Worm (Caenorhabditis elegans) whole organism, L2 larva: ENCODE measurements around the gene sftb-1.

Experiments
- C34F6.9 ChIP-seq: fragments of 150-350 bp; optimal IDR thresholded peaks from 2 replicates; lab custom pipeline; 2014; ENCODE audit warnings: missing biosample characterization, missing genetic modification characterization
- F13H6.1 ChIP-seq: sonication (generic microtip); optimal IDR thresholded peaks from 2 replicates; lab custom pipeline; 2016; ENCODE audit warnings: missing genetic modification characterization, missing compliant biosample characterization
- ZK546.5 ChIP-seq: sonication (generic microtip); optimal IDR thresholded peaks from 2 replicates; lab custom pipeline; 2017; ENCODE audit warnings: missing biosample characterization, missing genetic modification characterization
- alr-1 ChIP-seq: fragments of 150-350 bp; optimal IDR thresholded peaks from 2 replicates; lab custom pipeline; 2014; ENCODE audit warnings: missing biosample characterization, missing genetic modification characterization
- aly-2 ChIP-seq: fragments of 150-350 bp; optimal IDR thresholded peaks from 2 replicates; lab custom pipeline; 2014; ENCODE audit warnings: missing biosample characterization, missing genetic modification characterization
- ama-1 ChIP-seq: fragments of 150-350 bp; optimal IDR thresholded peaks from 2 replicates; lab custom pipeline; 2018; ENCODE audit warnings: inconsistent platforms
- ceh-16 ChIP-seq: fragments of 150-350 bp; optimal IDR thresholded peaks from 2 replicates; lab custom pipeline; 2014; ENCODE audit warnings: missing biosample characterization, missing genetic modification characterization
- crh-2 ChIP-seq: sonication (generic microtip); optimal IDR thresholded peaks from 2 replicates; lab custom pipeline; 2017; ENCODE audit warnings: missing biosample characterization, missing genetic modification characterization
- dmd-4 ChIP-seq: sonication (generic microtip); optimal IDR thresholded peaks from 2 replicates; lab custom pipeline; 2017; ENCODE audit warnings: missing biosample characterization, missing genetic modification characterization
- elt-3 ChIP-seq: sonication (generic microtip); optimal IDR thresholded peaks from 2 replicates; lab custom pipeline; 2017; ENCODE audit warnings: missing biosample characterization, missing genetic modification characterization
- fos-1 ChIP-seq: fragments of 150-350 bp; optimal IDR thresholded peaks from 2 replicates; lab custom pipeline; 2014; ENCODE audit warnings: missing biosample characterization, missing genetic modification characterization
- gmeb-1 ChIP-seq: fragments of 150-350 bp; optimal IDR thresholded peaks from 2 replicates; lab custom pipeline; 2014; ENCODE audit warnings: missing biosample characterization, missing genetic modification characterization
- lin-13 ChIP-seq: fragments of 150-350 bp; optimal IDR thresholded peaks from 2 replicates; lab custom pipeline; 2014; ENCODE audit warnings: missing biosample characterization, missing genetic modification reagents, missing genetic modification characterization
- lin-39 ChIP-seq: fragments of 150-350 bp; optimal IDR thresholded peaks from 2 replicates; lab custom pipeline; 2014; ENCODE audit warnings: missing biosample characterization, missing genetic modification reagents, missing genetic modification characterization
- lsy-2 ChIP-seq, 2 experiments: fragments of 150-350 bp in 1 of 2; sonication (generic microtip) in 1 of 2; optimal IDR thresholded peaks; 2 replicates each; lab custom pipeline; 2014 to 2017; ENCODE audit warnings: missing biosample characterization in 2 of 2, missing genetic modification characterization in 2 of 2
- mab-5 ChIP-seq: fragments of 150-350 bp; optimal IDR thresholded peaks from 2 replicates; lab custom pipeline; 2014; ENCODE audit warnings: missing biosample characterization, missing genetic modification characterization
- mbf-1 ChIP-seq: sonication (generic microtip); optimal IDR thresholded peaks from 2 replicates; lab custom pipeline; 2017; ENCODE audit warnings: missing biosample characterization, missing genetic modification characterization
- mdl-1 ChIP-seq, 2 experiments: fragments of 150-350 bp in 1 of 2; sonication (generic microtip) in 1 of 2; optimal IDR thresholded peaks; 2 replicates each; lab custom pipeline; 2017; ENCODE audit warnings: missing biosample characterization in 2 of 2, missing genetic modification characterization in 2 of 2
- nhr-10 ChIP-seq: sonication (generic microtip); optimal IDR thresholded peaks from 2 replicates; lab custom pipeline; 2017; ENCODE audit warnings: missing biosample characterization, missing genetic modification characterization
- nhr-11 ChIP-seq: fragments of 150-350 bp; optimal IDR thresholded peaks from 2 replicates; lab custom pipeline; 2014; ENCODE audit warnings: missing biosample characterization, missing genetic modification characterization
- nhr-12 ChIP-seq: fragments of 150-350 bp; optimal IDR thresholded peaks from 2 replicates; lab custom pipeline; 2014; ENCODE audit warnings: missing biosample characterization, missing genetic modification characterization
- nhr-129 ChIP-seq: fragments of 150-350 bp; optimal IDR thresholded peaks from 2 replicates; lab custom pipeline; 2014; ENCODE audit warnings: missing biosample characterization, missing genetic modification characterization
- nhr-21 ChIP-seq: fragments of 150-350 bp; optimal IDR thresholded peaks from 2 replicates; lab custom pipeline; 2014; ENCODE audit warnings: missing biosample characterization, missing genetic modification characterization
- nhr-23 ChIP-seq: fragments of 150-350 bp; optimal IDR thresholded peaks from 2 replicates; lab custom pipeline; 2014; ENCODE audit warnings: missing biosample characterization, missing genetic modification reagents, missing genetic modification characterization
- nhr-237 ChIP-seq: fragments of 150-350 bp; optimal IDR thresholded peaks from 2 replicates; lab custom pipeline; 2014; ENCODE audit warnings: missing biosample characterization, missing genetic modification characterization
- nhr-25 ChIP-seq: fragments of 150-350 bp; sonication (generic microtip); optimal IDR thresholded peaks from 3 replicates; lab custom pipeline; 2014; ENCODE audit warnings: missing biosample characterization, missing genetic modification characterization
- nhr-6 ChIP-seq: fragments of 150-350 bp; optimal IDR thresholded peaks from 2 replicates; lab custom pipeline; 2014; ENCODE audit warnings: missing biosample characterization, missing genetic modification characterization
- peb-1 ChIP-seq: fragments of 150-350 bp; optimal IDR thresholded peaks from 2 replicates; lab custom pipeline; 2014; ENCODE audit warnings: missing biosample characterization, missing genetic modification characterization
- sem-4 ChIP-seq: fragments of 150-350 bp; optimal IDR thresholded peaks from 2 replicates; lab custom pipeline; 2014; ENCODE audit warnings: missing biosample characterization, missing genetic modification reagents, missing genetic modification characterization
- sma-9 ChIP-seq, 2 experiments: fragments of 150-350 bp in 1 of 2; sonication (generic microtip) in 1 of 2; optimal IDR thresholded peaks; 2 replicates each; lab custom pipeline; 2014 to 2016; ENCODE audit warnings: missing genetic modification characterization in 2 of 2, mild to moderate bottlenecking in 1 of 2, missing biosample characterization in 1 of 2, missing compliant biosample characterization in 1 of 2, missing genetic modification reagents in 1 of 2, moderate library complexity in 1 of 2
- snpc-4 ChIP-seq: fragments of 150-350 bp; optimal IDR thresholded peaks from 2 replicates; lab custom pipeline; 2014; ENCODE audit warnings: missing biosample characterization, missing genetic modification characterization
- unc-39 ChIP-seq: fragments of 150-350 bp; optimal IDR thresholded peaks from 2 replicates; lab custom pipeline; 2014; ENCODE audit warnings: missing biosample characterization, missing genetic modification characterization
- unc-62 ChIP-seq: fragments of 150-350 bp; optimal IDR thresholded peaks from 2 replicates; lab custom pipeline; 2014; ENCODE audit warnings: missing biosample characterization, missing genetic modification reagents, missing genetic modification characterization
- ztf-1 ChIP-seq: fragments of 200-800 bp; sonication (Bioruptor generic); conservative IDR thresholded peaks from 2 replicates; pipeline ENCODE4 v1.3.6; 2022; ENCODE audit warnings: missing genetic modification characterization, missing compliant biosample characterization
- ztf-11 ChIP-seq: sonication (generic microtip); optimal IDR thresholded peaks from 2 replicates; lab custom pipeline; 2017; ENCODE audit warnings: missing biosample characterization, missing genetic modification characterization
- ztf-4 ChIP-seq: fragments of 150-350 bp; optimal IDR thresholded peaks from 2 replicates; lab custom pipeline; 2014; ENCODE audit warnings: missing biosample characterization, missing genetic modification characterization

Gene sftb-1

DNA sequence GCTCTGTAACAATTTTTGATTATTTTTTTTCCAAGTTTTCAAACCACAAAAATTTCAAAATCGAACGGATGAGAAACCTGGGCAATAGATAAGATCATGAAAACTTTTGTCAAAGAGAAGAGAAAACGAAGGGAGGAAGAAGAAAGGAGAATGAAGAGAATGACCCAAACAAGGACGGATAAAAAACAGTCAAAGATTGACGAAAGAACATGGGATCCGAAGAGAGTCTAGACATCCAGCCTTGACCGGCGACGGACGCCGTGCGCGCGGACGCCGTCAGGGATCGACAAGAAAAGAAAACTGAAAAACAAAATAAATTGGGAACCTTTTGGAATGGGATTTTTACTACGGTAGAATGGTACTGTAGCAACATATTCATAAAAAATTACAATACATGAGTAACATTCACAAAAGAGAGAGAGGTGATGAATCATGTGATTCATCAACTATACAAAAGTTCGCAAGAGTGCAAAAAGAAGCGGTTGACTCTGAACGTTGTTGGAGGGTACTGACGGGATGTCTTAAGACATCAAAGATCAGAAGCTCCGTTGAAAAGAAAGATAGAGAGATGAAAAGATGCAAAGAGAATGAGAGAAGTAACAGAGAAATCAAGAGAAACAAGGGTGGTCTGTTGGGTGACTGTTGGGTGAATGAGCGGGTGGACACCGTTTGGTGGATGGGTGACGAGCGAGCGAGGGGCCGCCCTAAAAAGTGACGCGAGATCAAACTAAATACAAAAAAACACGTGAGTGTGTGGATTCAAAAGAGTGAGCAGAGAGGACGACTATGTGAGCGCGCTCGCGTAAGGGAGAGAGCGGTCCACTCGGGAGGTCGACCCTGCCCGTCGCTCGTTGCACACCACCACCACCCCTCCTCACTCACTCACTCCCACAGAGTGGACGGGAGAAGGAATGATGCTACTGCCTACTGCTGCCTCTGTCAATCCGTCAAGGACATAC lies 11.4 kb upstream of the sftb-1 start, which contains the start of gene sup-26:
Gene sup-26, minus strand, starts transcription at position 10 of the 959 bp plus-strand sequence.
- TF ChIP-seq nhr-10 (tag; lab: Kevin White, UChicago) (no peak), mab-5 (tag; lab: Kevin White, UChicago) (no peak), mbf-1 (tag; lab: Kevin White, UChicago) (no peak), nhr-21 (tag; lab: Kevin White, UChicago) (peak; percentile 19), gmeb-1 (tag; lab: Kevin White, UChicago) (no peak), F13H6.1 (peak; percentile 62), nhr-25 (peak; percentile 20), ztf-4 (tag; lab: Kevin White, UChicago) (no peak), ZK546.5 (tag; lab: Kevin White, UChicago) (no peak), peb-1 (tag; lab: Kevin White, UChicago) (no peak), lin-13 (peak; percentile 41), nhr-11 (tag; lab: Kevin White, UChicago) (no peak), crh-2 (tag; lab: Kevin White, UChicago) (no peak), ztf-11 (no peak), aly-2 (tag; lab: Kevin White, UChicago) (no peak), sma-9 (GFP tag; optimal IDR thresholded peaks at IDR 0.05; lab: Kevin White, UChicago) (peak; percentile 25), sma-9 (tag; optimal IDR thresholded peaks at IDR 0.05; lab: Kevin White, UChicago) (no peak), ceh-16 (tag; lab: Kevin White, UChicago) (peak; percentile 67), nhr-129 (tag; lab: Kevin White, UChicago) (peak; percentile 62), alr-1 (no peak), dmd-4 (tag; lab: Kevin White, UChicago) (no peak), lsy-2 (tag; optimal IDR thresholded peaks at IDR 0.05; lab: Kevin White, UChicago) (peak in 1 of 2 experiments; percentile 18), C34F6.9 (no peak), fos-1 (tag; lab: Kevin White, UChicago) (peak; percentile 17)

DNA sequence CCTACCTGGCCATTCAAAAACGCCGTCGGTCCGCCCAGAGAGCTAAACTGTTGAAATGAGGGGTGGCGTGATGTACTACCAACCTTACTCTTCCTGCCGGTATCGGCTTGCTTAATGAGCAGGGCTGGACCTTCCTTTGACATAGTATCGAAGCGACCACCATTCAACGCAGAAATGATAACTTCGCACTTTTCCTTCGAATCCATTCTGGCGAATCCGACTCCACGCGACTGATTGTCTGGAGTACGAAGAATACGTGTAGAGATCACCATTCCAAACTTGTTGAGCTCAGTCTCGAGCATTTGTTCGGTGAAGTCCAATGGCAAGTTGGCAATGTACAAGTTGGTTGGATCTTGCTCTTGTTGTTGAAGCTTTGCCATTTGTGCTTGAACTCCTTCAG lies 9.1 kb upstream of the sftb-1 start:
- TF ChIP-seq ztf-11, result no peak
- no peak for TF ChIP-seq nhr-6
- no peak for TF ChIP-seq sem-4 (tag; lab: Kevin White, UChicago)
- no peak for TF ChIP-seq nhr-237 (tag; lab: Kevin White, UChicago)
- no peak for TF ChIP-seq ama-1 (lab: Kevin White, UChicago)
- TF ChIP-seq mbf-1 (tag; lab: Kevin White, UChicago), result no peak
- TF ChIP-seq nhr-129 (tag; lab: Kevin White, UChicago), result no peak
- TF ChIP-seq elt-3, result no peak
- TF ChIP-seq nhr-10 (tag; lab: Kevin White, UChicago), result no peak
- no peak for TF ChIP-seq lin-39 (tag; lab: Kevin White, UChicago)
- no peak for TF ChIP-seq ztf-1 (GFP tag; lab: Robert Waterston, UW)
- TF ChIP-seq ceh-16 (tag; lab: Kevin White, UChicago), result no peak
- TF ChIP-seq mab-5 (tag; lab: Kevin White, UChicago), result no peak
- no peak for TF ChIP-seq mdl-1 (tag; optimal IDR thresholded peaks at IDR 0.05; lab: Kevin White, UChicago)
- TF ChIP-seq gmeb-1 (tag; lab: Kevin White, UChicago), result no peak
- no peak for TF ChIP-seq ztf-4 (tag; lab: Kevin White, UChicago)
- TF ChIP-seq unc-62 (GFP tag; lab: Kevin White, UChicago), result no peak
- TF ChIP-seq ZK546.5 (tag; lab: Kevin White, UChicago), result no peak
- no peak for TF ChIP-seq unc-39 (tag; lab: Kevin White, UChicago)
- no peak for TF ChIP-seq snpc-4 (tag; lab: Kevin White, UChicago)

DNA sequence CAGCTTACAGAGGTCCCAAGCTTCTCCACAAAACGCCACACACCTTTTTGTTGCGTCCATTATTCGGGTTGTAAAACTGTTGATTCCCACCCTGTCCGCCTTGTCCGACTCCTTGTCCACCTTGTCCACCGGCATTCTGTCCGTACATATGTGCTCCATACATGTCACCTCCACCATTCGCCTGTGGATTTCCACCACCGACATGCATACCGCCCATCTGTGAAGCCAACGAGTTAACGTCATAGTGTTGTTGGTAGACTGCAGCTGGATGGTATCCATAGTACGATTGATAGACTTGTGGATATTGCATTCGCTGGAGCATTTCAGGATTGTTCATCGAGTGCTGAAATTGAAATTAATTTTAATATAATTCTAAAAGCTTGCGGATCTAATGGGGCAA lies 8.7 kb upstream of the sftb-1 start:
- TF ChIP-seq nhr-237 (tag; lab: Kevin White, UChicago) (no peak), gmeb-1 (tag; lab: Kevin White, UChicago) (no peak), alr-1 (no peak), nhr-23 (no peak), nhr-12 (no peak), snpc-4 (tag; lab: Kevin White, UChicago) (no peak), nhr-21 (tag; lab: Kevin White, UChicago) (no peak), fos-1 (tag; lab: Kevin White, UChicago) (no peak)
